Worm (Caenorhabditis elegans): Measurements from ENCODE around the gene hsp-43.

Gene hsp-43

ce11 chrX:6219892-6220291 is 15.5 kb downstream of the hsp-43 start (continued):
- TF ChIP-seq sox-4 (tag; optimal IDR thresholded peaks at IDR 0.05) (no peak), ceh-88 (GFP tag; IDR thresholded peaks at IDR 0.05) (peak; percentile 42; the same call in 1 of the 2 replicates), C04F5.9 (tag; optimal IDR thresholded peaks at IDR 0.05) (no peak), ets-5 (GFP tag; IDR thresholded peaks at IDR 0.05) (no peak), snu-23 (GFP tag; optimal IDR thresholded peaks at IDR 0.05) (peak; percentile 76), jun-1 (tag; optimal IDR thresholded peaks at IDR 0.05) (peak; percentile 23), nhr-47 (tag; optimal IDR thresholded peaks at IDR 0.05) (peak; percentile 75), irx-1 (tag; optimal IDR thresholded peaks at IDR 0.05) (peak; percentile 52), ztf-4 (tag; optimal IDR thresholded peaks at IDR 0.05) (no peak), aha-1 (tag; optimal IDR thresholded peaks at IDR 0.05) (no peak), lin-13 (GFP tag; optimal IDR thresholded peaks at IDR 0.05) (no peak), sptf-1 (tag; optimal IDR thresholded peaks at IDR 0.05) (no peak), pqm-1 (tag; optimal IDR thresholded peaks at IDR 0.05) (no peak), fos-1 (tag; optimal IDR thresholded peaks at IDR 0.05) (peak; percentile 27), nhr-77 (tag; optimal IDR thresholded peaks at IDR 0.05) (peak; percentile 14)

- TF ChIP-seq unc-98 (GFP tag; IDR thresholded peaks at IDR 0.05) (no peak), ceh-88 (GFP tag; IDR thresholded peaks at IDR 0.05) (no peak), dsc-1 (tag; optimal IDR thresholded peaks at IDR 0.05) (no peak)
These were observed 18.8 kb downstream of the hsp-43 start, which contains the start of gene lrch-1 for ce11 chrX:6216551-6216950. TSS of gene lrch-1 (minus strand) at chrX:6216651.

ce11 chrX:6211322-6211820 is 24.0 kb downstream of the hsp-43 start:
- no peak for TF ChIP-seq zag-1 (tag; optimal IDR thresholded peaks at IDR 0.05)
- TF ChIP-seq vab-15 (tag; optimal IDR thresholded peaks at IDR 0.05), result no peak
- no peak for TF ChIP-seq efl-1 (optimal IDR thresholded peaks at IDR 0.05)
- peak in 1 of 2 experiments; percentile 45 for TF ChIP-seq efl-1 (GFP tag; optimal IDR thresholded peaks at IDR 0.05 in 1 of 2)

- TF ChIP-seq nhr-85 (tag) (no peak), unc-86 (tag; optimal IDR thresholded peaks at IDR 0.05) (no peak), fkh-10 (GFP tag; optimal IDR thresholded peaks at IDR 0.05) (no peak)
These were observed 26.9 kb downstream of the hsp-43 start, which contains the start of gene C14F11.7 for ce11 chrX:6208463-6208862. TSS of gene C14F11.7 (minus strand) at chrX:6208563.

ce11 chrX:6207687-6208088 is 27.7 kb downstream of the hsp-43 start, which contains the start of gene T13C5.6:
TSS of gene T13C5.6 (minus strand) at chrX:6207687.
- TF ChIP-seq mef-2 (tag; optimal IDR thresholded peaks at IDR 0.05) (peak; percentile 22), unc-86 (tag; optimal IDR thresholded peaks at IDR 0.05) (peak; percentile 83), ceh-63 (GFP tag; optimal IDR thresholded peaks at IDR 0.05) (no peak), fkh-10 (GFP tag; optimal IDR thresholded peaks at IDR 0.05) (peak; percentile 91), C34B4.2 (tag; optimal IDR thresholded peaks at IDR 0.05) (no peak), isw-1 (GFP tag; IDR thresholded peaks at IDR 0.05) (peak; percentile 70), aly-2 (tag; optimal IDR thresholded peaks at IDR 0.05) (peak; percentile 42), sptf-1 (tag; optimal IDR thresholded peaks at IDR 0.05) (no peak), ama-1 (optimal IDR thresholded peaks at IDR 0.05) (no peak), unc-62 (GFP tag; optimal IDR thresholded peaks at IDR 0.05) (no peak), nhr-237 (tag; optimal IDR thresholded peaks at IDR 0.05) (no peak), lin-35 (GFP tag; optimal IDR thresholded peaks at IDR 0.05) (peak; percentile 69 to 85), mep-1 (tag; optimal IDR thresholded peaks at IDR 0.05) (peak; percentile 90), mab-9 (GFP tag; IDR thresholded peaks at IDR 0.05) (peak; percentile 85), nhr-20 (tag; optimal IDR thresholded peaks at IDR 0.05) (peak; percentile 93), efl-3 (GFP tag; optimal IDR thresholded peaks at IDR 0.05) (no peak), ceh-90 (tag; optimal IDR thresholded peaks at IDR 0.05) (peak; percentile 81), ces-1 (GFP tag; optimal IDR thresholded peaks at IDR 0.05) (no peak), skn-1 (tag; optimal IDR thresholded peaks at IDR 0.05) (peak; percentile 86), aha-1 (tag; optimal IDR thresholded peaks at IDR 0.05) (peak; percentile 4), vab-15 (tag; optimal IDR thresholded peaks at IDR 0.05) (peak; percentile 66), egl-27 (tag; optimal IDR thresholded peaks at IDR 0.05) (no peak), ztf-4 (tag; optimal IDR thresholded peaks at IDR 0.05) (peak; percentile 81), sox-4 (tag; optimal IDR thresholded peaks at IDR 0.05) (peak; percentile 89), zag-1 (tag; optimal IDR thresholded peaks at IDR 0.05) (peak; percentile 0), efl-1 (optimal IDR thresholded peaks at IDR 0.05) (peak; percentile 64 to 66), efl-1 (GFP tag; optimal IDR thresholded peaks at IDR 0.05 in 1 of 2) (peak; percentile 52 to 96), xbp-1 (tag; optimal IDR thresholded peaks at IDR 0.05) (peak; percentile 97), C16A3.4 (tag; optimal IDR thresholded peaks at IDR 0.05) (peak; percentile 93), nhr-84 (tag; optimal IDR thresholded peaks at IDR 0.05) (no peak), hlh-4 (tag; optimal IDR thresholded peaks at IDR 0.05) (no peak), mdl-1 (tag; optimal IDR thresholded peaks at IDR 0.05) (peak in 1 of 2 experiments; percentile 87)

All from whole organism, L1 larva.